Fruit fly (Drosophila melanogaster) Kc167 (cell line): ENCODE data around the gene Agpat3.

ENCODE experiments used
- Myc ChIP-seq: fragments of >200 bp; optimal IDR thresholded peaks from 2 replicates; lab custom pipeline; 2017; ENCODE audit warnings: missing external identifiers
- Sin3A ChIP-seq: fragments of >200 bp; optimal IDR thresholded peaks from 2 replicates; lab custom pipeline; 2018; ENCODE audit warnings: missing external identifiers
- h ChIP-seq: fragments of >200 bp; optimal IDR thresholded peaks from 3 replicates; lab custom pipeline; 2018; ENCODE audit warnings: missing external identifiers
- insv ChIP-seq: fragments of >200 bp; optimal IDR thresholded peaks from 3 replicates; lab custom pipeline; 2018; ENCODE audit warnings: missing external identifiers
- psq ChIP-seq: fragments of >200 bp; optimal IDR thresholded peaks from 2 replicates; lab custom pipeline; 2017; ENCODE audit warnings: missing external identifiers
- ttk ChIP-seq: sonication (Bioruptor generic); optimal IDR thresholded peaks from 2 replicates; lab custom pipeline; 2017; ENCODE audit warnings: missing external identifiers

Gene Agpat3

DNA sequence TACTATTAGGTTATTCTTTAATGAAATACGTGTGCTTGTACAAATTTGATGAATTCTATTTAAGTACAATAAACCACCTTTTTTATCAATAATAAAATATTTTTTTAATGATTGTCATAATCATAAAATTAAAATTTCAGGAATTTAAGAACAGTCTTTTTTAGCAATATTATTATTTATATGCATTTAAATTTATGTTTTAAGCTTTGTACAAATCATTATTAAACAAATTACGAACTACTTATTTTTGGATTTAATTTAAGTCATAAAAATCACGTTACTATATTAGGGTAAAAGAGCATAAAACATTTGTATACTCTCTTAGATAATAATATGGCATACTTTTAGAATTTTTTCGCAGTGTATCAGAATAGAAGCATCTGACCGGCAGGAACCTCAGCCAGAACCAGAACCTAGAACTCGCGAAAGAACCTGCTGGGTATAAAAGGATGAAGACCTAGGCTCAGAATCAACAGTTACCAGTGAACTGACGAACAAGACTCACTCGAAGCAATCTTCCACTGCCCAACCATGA is 23.6 kb downstream of the Agpat3 start, which contains the start of gene Cpr72Ea:
Gene Cpr72Ea, plus strand, starts transcription at position 485 of the 535 bp plus-strand sequence.
- TF ChIP-seq ttk (lab: Kevin White, UChicago) (no peak), insv (lab: Kevin White, UChicago) (no peak), psq (lab: Kevin White, UChicago) (no peak), Myc (no peak), Sin3A (lab: Kevin White, UChicago) (no peak)

dm6 chr3L:16361200-16361815 is 24.4 kb downstream of the Agpat3 start:
- TF ChIP-seq insv (lab: Kevin White, UChicago) = no peak
- TF ChIP-seq ttk (lab: Kevin White, UChicago) = no peak
- no peak for TF ChIP-seq Sin3A (lab: Kevin White, UChicago)
- no peak for TF ChIP-seq Myc
- no peak for TF ChIP-seq psq (lab: Kevin White, UChicago)
- TF ChIP-seq h (lab: Kevin White, UChicago) = no peak

DNA sequence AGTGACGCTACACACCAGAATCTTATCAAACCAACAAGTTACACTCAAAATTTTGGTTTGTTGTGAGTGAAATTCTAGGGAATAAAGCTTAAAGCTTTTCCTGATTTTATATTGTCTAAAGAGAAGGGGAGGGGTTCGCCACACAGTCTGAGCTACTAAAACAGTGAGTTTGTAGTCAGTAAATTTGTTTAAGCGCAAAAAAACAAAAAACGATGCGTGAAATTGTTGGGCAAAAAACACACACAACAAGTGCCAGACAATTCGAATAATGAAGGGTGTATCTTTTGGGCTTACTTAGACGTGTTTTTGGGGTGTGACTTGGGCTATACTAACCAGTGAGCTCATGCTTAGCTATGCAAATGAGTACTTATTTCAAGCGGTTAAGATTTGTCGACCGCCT is 26.0 kb downstream of the Agpat3 start:
- TF ChIP-seq psq (lab: Kevin White, UChicago) (no peak), Sin3A (lab: Kevin White, UChicago) (no peak), h (lab: Kevin White, UChicago) (no peak), insv (lab: Kevin White, UChicago) (no peak), Myc (no peak), ttk (lab: Kevin White, UChicago) (no peak)

- no peak for TF ChIP-seq psq (lab: Kevin White, UChicago)
- no peak for TF ChIP-seq Sin3A (lab: Kevin White, UChicago)
- TF ChIP-seq ttk (lab: Kevin White, UChicago) = no peak
- no peak for TF ChIP-seq Myc
- no peak for TF ChIP-seq h (lab: Kevin White, UChicago)
- TF ChIP-seq insv (lab: Kevin White, UChicago) = no peak
Observed at dm6 chr3L:16359219-16359748, 26.5 kb downstream of the Agpat3 start, which contains the start of gene ringer. TSS of gene ringer (minus strand) at chr3L:16359428.

dm6 chr3L:16357860-16358259 is 27.9 kb downstream of the Agpat3 start:
- TF ChIP-seq h (lab: Kevin White, UChicago) = no peak
- TF ChIP-seq Sin3A (lab: Kevin White, UChicago) = no peak
- no peak for TF ChIP-seq insv (lab: Kevin White, UChicago)
- no peak for TF ChIP-seq ttk (lab: Kevin White, UChicago)
- TF ChIP-seq psq (lab: Kevin White, UChicago) = no peak
- no peak for TF ChIP-seq Myc

dm6 chr3L:16357187-16357728 is 28.5 kb downstream of the Agpat3 start:
- TF ChIP-seq Myc (no peak), insv (lab: Kevin White, UChicago) (no peak), psq (lab: Kevin White, UChicago) (no peak), h (lab: Kevin White, UChicago) (no peak), Sin3A (lab: Kevin White, UChicago) (no peak)

DNA sequence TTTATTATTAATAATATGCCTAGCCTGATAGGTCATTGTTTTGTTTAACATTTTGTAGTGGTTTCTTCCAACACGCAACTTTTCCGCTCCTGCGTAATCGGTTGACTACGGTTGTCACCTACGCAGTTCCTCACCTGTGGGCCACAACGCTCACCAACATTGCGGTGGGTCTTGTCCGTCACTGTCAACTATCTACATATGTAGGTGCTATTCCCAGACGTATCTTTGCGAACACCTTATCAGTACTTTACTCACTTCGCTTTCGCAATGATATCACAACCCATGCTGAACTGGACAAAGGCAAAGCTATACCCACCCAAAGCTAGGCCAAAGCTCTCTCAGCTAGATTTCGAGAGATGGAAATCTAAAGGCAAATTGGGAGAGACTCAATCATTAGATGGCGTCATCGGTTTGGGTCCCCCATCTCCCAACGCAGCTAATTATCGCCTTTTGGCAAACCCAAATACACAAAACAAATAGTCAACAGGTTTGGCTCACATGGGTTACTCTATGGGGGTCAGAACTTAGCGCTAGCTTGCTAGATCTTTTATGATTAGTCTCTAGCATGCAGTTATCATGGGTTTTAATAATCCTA is 29.5 kb downstream of the Agpat3 start:
- no peak for TF ChIP-seq insv (lab: Kevin White, UChicago)
- no peak for TF ChIP-seq Sin3A (lab: Kevin White, UChicago)
- TF ChIP-seq ttk (lab: Kevin White, UChicago) = no peak
- no peak for TF ChIP-seq h (lab: Kevin White, UChicago)
- TF ChIP-seq Myc = no peak
- TF ChIP-seq psq (lab: Kevin White, UChicago) = no peak

dm6 chr3L:16354197-16354596 is 31.6 kb downstream of the Agpat3 start, which contains the start of gene Pdh:
TSS of gene Pdh (minus strand) at chr3L:16354297.
- no peak for TF ChIP-seq h (lab: Kevin White, UChicago)
- no peak for TF ChIP-seq insv (lab: Kevin White, UChicago)

dm6 chr3L:16351770-16352429 is 33.9 kb downstream of the Agpat3 start, which contains the start of the genes Golgin104 and Tcs3:
TSS of gene Golgin104 (minus strand) at chr3L:16351951.
TSS of gene Tcs3 (plus strand) at chr3L:16351991.
- TF ChIP-seq ttk (lab: Kevin White, UChicago) (no peak), Myc (no peak), h (lab: Kevin White, UChicago) (no peak), Sin3A (lab: Kevin White, UChicago) (no peak), insv (lab: Kevin White, UChicago) (no peak), psq (lab: Kevin White, UChicago) (no peak)

DNA sequence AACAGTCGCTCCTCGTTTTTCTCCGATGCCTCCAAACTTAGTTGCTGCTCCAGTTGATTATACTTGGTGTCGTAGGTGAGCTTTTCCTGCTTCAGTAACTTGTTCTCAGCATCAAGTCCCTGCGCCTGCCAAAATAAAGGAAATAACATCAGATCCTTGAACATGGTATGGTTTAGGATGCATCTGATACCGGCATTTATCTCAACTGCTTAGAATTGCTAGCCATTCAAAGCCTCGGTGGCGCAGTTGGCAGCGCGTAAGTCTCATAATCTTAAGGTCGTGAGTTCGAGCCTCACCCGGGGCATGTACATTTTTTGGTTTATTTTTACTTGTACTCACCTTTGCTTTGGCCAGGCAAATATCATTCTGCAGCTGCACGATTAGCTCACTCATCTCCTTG is 36.1 kb downstream of the Agpat3 start:
- TF ChIP-seq insv (lab: Kevin White, UChicago) (no peak), Sin3A (lab: Kevin White, UChicago) (no peak), psq (lab: Kevin White, UChicago) (no peak), Myc (no peak), ttk (lab: Kevin White, UChicago) (no peak), h (lab: Kevin White, UChicago) (no peak)

DNA sequence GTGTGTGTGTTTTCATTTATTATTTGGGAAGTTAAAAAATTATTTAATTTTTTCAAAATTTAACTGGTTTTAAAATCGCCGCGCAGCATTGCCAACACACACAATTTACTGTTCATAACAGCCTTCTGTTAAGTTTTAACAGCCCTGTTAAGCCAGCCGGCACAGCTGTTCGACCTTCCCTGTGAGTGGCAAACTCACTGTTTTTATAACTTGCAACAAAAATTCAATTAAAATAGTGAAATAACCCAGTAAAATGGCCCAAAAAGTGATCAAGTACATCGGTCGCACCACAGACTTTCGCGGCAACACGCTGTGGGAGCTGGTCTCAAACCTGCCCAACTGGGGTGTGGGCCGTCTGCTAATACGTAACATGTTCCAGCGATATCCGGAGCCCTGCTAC is 37.8 kb downstream of the Agpat3 start, which contains the start of gene mRpS34:
Gene mRpS34, plus strand, starts transcription at position 161 of the 400 bp plus-strand sequence.
- no peak for TF ChIP-seq insv (lab: Kevin White, UChicago)
- no peak for TF ChIP-seq Myc
- TF ChIP-seq h (lab: Kevin White, UChicago) = no peak
- no peak for TF ChIP-seq ttk (lab: Kevin White, UChicago)
- no peak for TF ChIP-seq Sin3A (lab: Kevin White, UChicago)
